Worm (Caenorhabditis elegans) whole organism, late embryonic: Measurements from ENCODE around the gene srw-108.

ENCODE experiments used
- C38D4.7 ChIP-seq: fragments of 200-800 bp; sonication (Bioruptor generic); optimal IDR thresholded peaks from 2 replicates; lab custom pipeline; 2018; ENCODE audit warnings: mild to moderate bottlenecking, missing genetic modification characterization, moderate library complexity, missing compliant biosample characterization
- F13H6.1 ChIP-seq: sonication (generic microtip); optimal IDR thresholded peaks from 2 replicates; lab custom pipeline; 2016; ENCODE audit warnings: missing genetic modification characterization, missing compliant biosample characterization
- K02D7.2 ChIP-seq: sonication (generic microtip); optimal IDR thresholded peaks from 2 replicates; lab custom pipeline; 2017; ENCODE audit warnings: mild to moderate bottlenecking, missing genetic modification characterization, missing compliant biosample characterization
- K09A11.1 ChIP-seq: sonication (generic microtip); optimal IDR thresholded peaks from 2 replicates; lab custom pipeline; 2017; ENCODE audit warnings: antibody characterized with exemption, mild to moderate bottlenecking, missing genetic modification characterization, missing compliant biosample characterization; ENCODE audit not compliant: insufficient read depth
- T23F11.4 ChIP-seq: fragments of 200-800 bp; sonication (Bioruptor generic); optimal IDR thresholded peaks from 2 replicates; lab custom pipeline; 2018; ENCODE audit warnings: mild to moderate bottlenecking, missing genetic modification characterization, missing compliant biosample characterization
- Y22D7AL.16 ChIP-seq: sonication (generic microtip); optimal IDR thresholded peaks from 2 replicates; lab custom pipeline; 2016; ENCODE audit warnings: missing genetic modification characterization, missing compliant biosample characterization
- ahr-1 ChIP-seq: sonication (generic microtip); optimal IDR thresholded peaks from 2 replicates; lab custom pipeline; 2016; ENCODE audit warnings: missing genetic modification characterization, missing compliant biosample characterization
- ama-1 ChIP-seq: fragments of 150-350 bp; optimal IDR thresholded peaks from 2 replicates; lab custom pipeline; 2014
- ceh-18 ChIP-seq: sonication (generic microtip); optimal IDR thresholded peaks from 2 replicates; lab custom pipeline; 2016; ENCODE audit warnings: missing genetic modification characterization, missing compliant biosample characterization
- ceh-19 ChIP-seq: fragments of 200-800 bp; sonication (Bioruptor generic); optimal IDR thresholded peaks from 2 replicates; lab custom pipeline; 2018; ENCODE audit warnings: mild to moderate bottlenecking, missing genetic modification characterization, missing compliant biosample characterization
- ceh-2 ChIP-seq: sonication (generic microtip); optimal IDR thresholded peaks from 2 replicates; lab custom pipeline; 2016; ENCODE audit warnings: missing genotype, missing genetic modification characterization, missing compliant biosample characterization
- ceh-22 ChIP-seq: sonication (generic microtip); optimal IDR thresholded peaks from 2 replicates; lab custom pipeline; 2017; ENCODE audit warnings: missing biosample characterization, missing genetic modification characterization
- ceh-24 ChIP-seq: sonication (generic microtip); optimal IDR thresholded peaks from 2 replicates; lab custom pipeline; 2016; ENCODE audit warnings: mild to moderate bottlenecking, missing genetic modification characterization, missing compliant biosample characterization
- ceh-31 ChIP-seq: sonication (generic microtip); optimal IDR thresholded peaks from 2 replicates; lab custom pipeline; 2016; ENCODE audit warnings: missing genetic modification characterization, missing compliant biosample characterization
- ceh-45 ChIP-seq: fragments of 200-800 bp; sonication (Bioruptor generic); IDR thresholded peaks from 2 replicates; pipeline ENCODE4 v1.3.6; 2022; ENCODE audit warnings: missing genetic modification reagents, missing genetic modification characterization, missing compliant biosample characterization
- ceh-48 ChIP-seq: sonication (generic microtip); optimal IDR thresholded peaks from 2 replicates; lab custom pipeline; 2016; ENCODE audit warnings: missing genetic modification characterization, inconsistent platforms, missing compliant biosample characterization
- ceh-9 ChIP-seq: sonication (generic microtip); optimal IDR thresholded peaks from 2 replicates; lab custom pipeline; 2016; ENCODE audit warnings: mild to moderate bottlenecking, missing genetic modification characterization, inconsistent platforms, missing compliant biosample characterization
- che-1 ChIP-seq: sonication (generic microtip); optimal IDR thresholded peaks from 2 replicates; lab custom pipeline; 2016; ENCODE audit warnings: mild to moderate bottlenecking, missing genetic modification characterization, missing compliant biosample characterization
- elt-2 ChIP-seq: sonication (generic microtip); optimal IDR thresholded peaks from 2 replicates; lab custom pipeline; 2016; ENCODE audit warnings: missing genetic modification reagents, missing genetic modification characterization, missing compliant biosample characterization
- elt-4 ChIP-seq: sonication (generic microtip); optimal IDR thresholded peaks from 2 replicates; lab custom pipeline; 2016; ENCODE audit warnings: missing genetic modification characterization, missing compliant biosample characterization
- eyg-1 ChIP-seq: sonication (generic microtip); optimal IDR thresholded peaks from 2 replicates; lab custom pipeline; 2016; ENCODE audit warnings: missing genotype, missing genetic modification characterization, missing compliant biosample characterization
- fkh-10 ChIP-seq: fragments of 150-350 bp; optimal IDR thresholded peaks from 2 replicates; lab custom pipeline; 2014; ENCODE audit warnings: missing biosample characterization, missing genetic modification reagents, missing genetic modification characterization
- gmeb-2 ChIP-seq: sonication (generic microtip); optimal IDR thresholded peaks from 2 replicates; lab custom pipeline; 2016; ENCODE audit warnings: missing genetic modification characterization, inconsistent platforms, missing compliant biosample characterization
- hlh-13 ChIP-seq: fragments of 200-800 bp; sonication (Bioruptor generic); optimal IDR thresholded peaks from 2 replicates; lab custom pipeline; 2018; ENCODE audit warnings: mild to moderate bottlenecking, missing genetic modification characterization, missing compliant biosample characterization
- hlh-15 ChIP-seq: sonication (generic microtip); optimal IDR thresholded peaks from 2 replicates; lab custom pipeline; 2016; ENCODE audit warnings: missing genetic modification characterization, missing compliant biosample characterization
- hlh-30 ChIP-seq: sonication (generic microtip); optimal IDR thresholded peaks from 2 replicates; lab custom pipeline; 2017; ENCODE audit warnings: antibody characterized with exemption, missing genetic modification characterization, missing compliant biosample characterization; ENCODE audit not compliant: insufficient read depth
- lim-6 ChIP-seq: sonication (generic microtip); optimal IDR thresholded peaks from 2 replicates; lab custom pipeline; 2016; ENCODE audit warnings: missing genetic modification characterization, missing compliant biosample characterization
- mec-3 ChIP-seq: sonication (generic microtip); optimal IDR thresholded peaks from 2 replicates; lab custom pipeline; 2016; ENCODE audit warnings: borderline replicate concordance, missing genetic modification characterization, missing compliant biosample characterization
- nhr-11 ChIP-seq: fragments of 150-350 bp; optimal IDR thresholded peaks from 2 replicates; lab custom pipeline; 2014; ENCODE audit warnings: missing biosample characterization, missing genetic modification characterization
- npax-4 ChIP-seq: sonication (generic microtip); optimal IDR thresholded peaks from 2 replicates; lab custom pipeline; 2016; ENCODE audit warnings: missing genetic modification characterization, missing compliant biosample characterization
- pag-3 ChIP-seq: sonication (generic microtip); optimal IDR thresholded peaks from 2 replicates; lab custom pipeline; 2016; ENCODE audit warnings: missing compliant biosample characterization, missing genetic modification characterization, borderline replicate concordance
- pros-1 ChIP-seq: fragments of 150-350 bp; optimal IDR thresholded peaks from 2 replicates; lab custom pipeline; 2014; ENCODE audit warnings: missing biosample characterization, missing genetic modification reagents, missing genetic modification characterization
- rnt-1 ChIP-seq: sonication (generic microtip); optimal IDR thresholded peaks from 2 replicates; lab custom pipeline; 2016; ENCODE audit warnings: missing genetic modification characterization, missing compliant biosample characterization
- sdc-2 ChIP-seq: sonication (generic microtip); optimal IDR thresholded peaks from 2 replicates; lab custom pipeline; 2016; ENCODE audit warnings: missing genotype, missing genetic modification characterization, missing compliant biosample characterization
- sox-2 ChIP-seq: fragments of 200-800 bp; sonication (Bioruptor generic); IDR thresholded peaks from 2 replicates; pipeline ENCODE4 v1.3.6; 2022; ENCODE audit warnings: missing genetic modification reagents, missing genetic modification characterization, missing compliant biosample characterization
- sox-4 ChIP-seq: sonication (generic microtip); optimal IDR thresholded peaks from 2 replicates; lab custom pipeline; 2017; ENCODE audit warnings: mild to moderate bottlenecking, missing genetic modification characterization, inconsistent platforms, missing compliant biosample characterization
- tbx-7 ChIP-seq: sonication (generic microtip); optimal IDR thresholded peaks from 2 replicates; lab custom pipeline; 2016; ENCODE audit warnings: missing genotype, missing genetic modification characterization, missing compliant biosample characterization
- ttx-3 ChIP-seq: sonication (generic microtip); optimal IDR thresholded peaks from 2 replicates; lab custom pipeline; 2016; ENCODE audit warnings: missing genetic modification reagents, missing genetic modification characterization, missing compliant biosample characterization
- unc-55 ChIP-seq: sonication (generic microtip); optimal IDR thresholded peaks from 2 replicates; lab custom pipeline; 2017; ENCODE audit warnings: missing biosample characterization, missing genetic modification reagents, missing genetic modification characterization
- zip-5 ChIP-seq: sonication (generic microtip); optimal IDR thresholded peaks from 2 replicates; lab custom pipeline; 2016; ENCODE audit warnings: missing genetic modification characterization, missing compliant biosample characterization

srw-108 gene

DNA sequence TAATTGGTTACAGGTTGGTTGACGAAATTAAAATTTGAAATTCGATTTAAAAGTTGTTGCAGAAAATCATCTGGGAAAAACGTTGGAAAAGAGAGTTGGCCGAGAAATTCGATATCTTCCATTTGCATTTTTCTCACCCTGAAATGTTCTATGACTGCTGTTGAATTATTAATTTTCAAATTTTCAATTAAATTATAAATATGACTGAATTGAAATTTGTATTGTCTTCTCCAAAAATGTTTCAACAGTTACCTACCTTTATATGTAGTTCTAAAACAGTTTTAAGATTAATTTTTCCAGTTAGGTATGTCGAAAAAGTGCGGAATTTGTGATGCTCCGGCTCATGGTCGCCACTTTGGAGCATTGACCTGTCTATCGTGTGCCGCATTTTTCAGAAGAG, 41.0 kb upstream of the srw-108 start, which contains the start of gene nhr-211:
Gene nhr-211, plus strand, starts transcription at position 301 of the 400 bp plus-strand sequence.
- TF ChIP-seq sox-4 (tag; lab: Kevin White, UChicago): no peak
- no peak for TF ChIP-seq ceh-22 (tag; lab: Kevin White, UChicago)
- TF ChIP-seq ceh-45 (GFP tag; lab: Robert Waterston, UW): no peak
- TF ChIP-seq ttx-3 (tag; lab: Kevin White, UChicago): no peak
- no peak for TF ChIP-seq che-1
- no peak for TF ChIP-seq K02D7.2
- TF ChIP-seq fkh-10 (GFP tag; lab: Kevin White, UChicago): no peak
- TF ChIP-seq rnt-1 (tag; lab: Kevin White, UChicago): no peak
- no peak for TF ChIP-seq ceh-9 (tag; lab: Kevin White, UChicago)
- no peak for TF ChIP-seq hlh-30 (tag; lab: Kevin White, UChicago)
- no peak for TF ChIP-seq mec-3 (tag; lab: Kevin White, UChicago)
- no peak for TF ChIP-seq ceh-31
- TF ChIP-seq ceh-2 (tag; lab: Kevin White, UChicago): no peak
- no peak for TF ChIP-seq ahr-1 (tag; lab: Kevin White, UChicago)
- TF ChIP-seq pros-1: no peak
- no peak for TF ChIP-seq nhr-11 (tag; lab: Kevin White, UChicago)
- TF ChIP-seq gmeb-2 (tag; lab: Kevin White, UChicago): no peak
- TF ChIP-seq elt-4 (tag; lab: Kevin White, UChicago): no peak
- TF ChIP-seq elt-2: no peak

DNA sequence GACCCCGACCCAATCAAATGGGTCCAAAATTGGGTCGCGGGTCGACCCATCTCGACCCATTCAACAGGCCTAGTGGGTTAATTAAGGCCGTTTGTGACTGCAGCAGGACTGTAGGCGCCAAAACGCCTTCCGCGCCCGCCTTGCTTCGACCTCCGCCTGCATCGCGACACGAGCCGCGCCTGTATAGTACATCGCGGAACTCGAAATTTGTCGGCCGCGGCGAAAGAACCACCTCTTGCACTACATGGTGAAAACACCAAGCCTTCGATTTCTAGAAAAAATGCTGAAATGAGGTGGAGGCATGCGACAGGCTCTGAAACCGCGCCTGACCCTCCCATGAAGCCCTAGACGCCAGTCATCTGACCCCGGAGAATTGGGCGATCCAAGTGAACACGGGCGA, 39.7 kb upstream of the srw-108 start:
- TF ChIP-seq ama-1 (lab: Kevin White, UChicago): no peak
- TF ChIP-seq ceh-48: no peak
- TF ChIP-seq che-1: no peak
- TF ChIP-seq ceh-24 (tag; lab: Kevin White, UChicago): no peak
- TF ChIP-seq ceh-19 (GFP tag; lab: Kevin White, UChicago): no peak
- no peak for TF ChIP-seq sox-4 (tag; lab: Kevin White, UChicago)
- TF ChIP-seq F13H6.1 (tag; lab: Kevin White, UChicago): no peak
- no peak for TF ChIP-seq sox-2 (GFP tag; lab: Robert Waterston, UW)
- TF ChIP-seq tbx-7 (tag; lab: Kevin White, UChicago): no peak
- TF ChIP-seq Y22D7AL.16 (tag; lab: Kevin White, UChicago): no peak
- no peak for TF ChIP-seq eyg-1 (tag; lab: Kevin White, UChicago)
- no peak for TF ChIP-seq T23F11.4 (GFP tag; lab: Kevin White, UChicago)
- TF ChIP-seq zip-5 (tag; lab: Kevin White, UChicago): no peak

DNA sequence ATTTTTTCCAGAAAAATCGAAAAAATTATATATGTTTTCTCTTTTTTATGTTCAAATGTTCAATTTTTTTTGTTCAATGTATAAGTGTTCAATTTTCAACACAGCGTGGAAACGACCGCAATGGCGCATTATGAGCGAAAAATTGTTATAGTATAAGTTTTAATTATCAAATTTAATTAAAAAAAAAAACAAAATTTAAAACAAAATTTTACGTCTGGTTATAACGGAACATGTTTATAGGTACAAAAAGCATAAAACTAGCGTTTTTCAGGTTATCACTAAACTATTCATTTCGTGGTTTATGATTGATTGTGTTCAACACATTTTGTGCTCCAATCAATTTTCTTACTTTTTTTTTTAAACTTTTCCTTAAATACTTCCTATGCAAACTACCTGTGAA, 38.4 kb upstream of the srw-108 start, which contains the start of gene nhr-106:
Gene nhr-106, plus strand, starts transcription at position 301 of the 400 bp plus-strand sequence.
- no peak for TF ChIP-seq ceh-22 (tag; lab: Kevin White, UChicago)
- no peak for TF ChIP-seq hlh-30 (tag; lab: Kevin White, UChicago)
- TF ChIP-seq ceh-2 (tag; lab: Kevin White, UChicago): no peak
- no peak for TF ChIP-seq mec-3 (tag; lab: Kevin White, UChicago)
- TF ChIP-seq C38D4.7 (GFP tag; lab: Kevin White, UChicago): no peak
- no peak for TF ChIP-seq ceh-18 (tag; lab: Kevin White, UChicago)
- TF ChIP-seq pag-3 (tag; lab: Kevin White, UChicago): no peak
- TF ChIP-seq, all 69 proteins: peak for 0

DNA sequence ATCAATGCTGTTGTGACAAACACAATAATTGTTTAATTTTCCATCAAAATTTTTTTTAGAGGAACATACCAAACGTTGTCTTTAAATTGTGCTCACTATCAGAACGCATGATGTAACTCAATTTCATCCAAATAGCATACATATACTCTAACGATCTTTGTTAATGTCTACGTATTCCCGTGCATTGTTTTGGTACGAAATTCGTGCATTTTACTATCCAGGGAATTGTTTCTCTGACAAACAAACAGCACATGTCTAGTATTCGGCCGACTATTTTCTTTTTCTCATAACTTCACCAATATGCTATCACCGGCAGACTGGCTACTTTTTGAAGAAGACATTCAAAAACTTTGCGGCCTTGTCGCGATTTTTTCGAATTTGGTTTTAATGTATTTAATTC, 36.3 kb upstream of the srw-108 start, which contains the start of gene str-196:
Gene str-196, plus strand, starts transcription at position 301 of the 400 bp plus-strand sequence.
- TF ChIP-seq F13H6.1 (tag; lab: Kevin White, UChicago) (no peak), T23F11.4 (GFP tag; lab: Kevin White, UChicago) (no peak), eyg-1 (tag; lab: Kevin White, UChicago) (no peak), hlh-15 (tag; lab: Kevin White, UChicago) (no peak)

DNA sequence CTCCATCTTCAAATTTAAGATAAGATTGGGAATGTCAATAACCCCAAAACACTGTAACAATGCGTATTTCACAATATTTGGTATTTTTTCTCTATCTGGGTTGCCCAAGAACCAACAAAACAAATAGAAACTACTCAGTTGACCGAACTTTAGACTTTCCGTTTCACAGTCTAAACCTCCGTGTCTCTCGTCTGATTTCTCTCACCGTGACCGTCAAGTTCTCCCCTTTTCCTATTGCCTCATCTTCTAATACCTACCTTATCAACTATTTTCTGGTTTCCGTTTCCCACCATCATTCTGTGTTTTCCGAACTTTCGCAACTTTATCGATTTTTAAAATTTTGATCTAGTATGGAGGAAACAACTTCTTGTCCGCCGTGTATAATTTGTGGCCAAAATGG, 33.4 kb upstream of the srw-108 start, which contains the start of gene nhr-131:
Gene nhr-131, plus strand, starts transcription at position 87 of the 400 bp plus-strand sequence.
- TF ChIP-seq pag-3 (tag; lab: Kevin White, UChicago) (no peak), unc-55 (no peak), npax-4 (tag; lab: Kevin White, UChicago) (no peak), hlh-15 (tag; lab: Kevin White, UChicago) (no peak), nhr-11 (tag; lab: Kevin White, UChicago) (no peak), sdc-2 (no peak), ama-1 (lab: Kevin White, UChicago) (no peak), ceh-18 (tag; lab: Kevin White, UChicago) (no peak), ceh-2 (tag; lab: Kevin White, UChicago) (no peak), lim-6 (no peak), K09A11.1 (no peak), ceh-24 (tag; lab: Kevin White, UChicago) (no peak), hlh-13 (GFP tag; lab: Kevin White, UChicago) (no peak), rnt-1 (tag; lab: Kevin White, UChicago) (no peak), ceh-48 (no peak), ceh-9 (tag; lab: Kevin White, UChicago) (no peak), sox-4 (tag; lab: Kevin White, UChicago) (no peak), ceh-22 (tag; lab: Kevin White, UChicago) (no peak)
